Fruit fly (Drosophila melanogaster): ENCODE data around the gene Gr64d.

Gr64d gene

dm6 chr3L:4031762-4032161 lies at the start of gene Gr64d, which contains the start of gene Gr64e:
Gene Gr64d (plus strand): TSS chr3L:4032062.
Gene Gr64e (plus strand): TSS chr3L:4032141.
- no peak for TF ChIP-seq Mio (GFP tag; optimal IDR thresholded peaks at IDR 0.05)
- TF ChIP-seq psq (GFP tag; optimal IDR thresholded peaks at IDR 0.05), result no peak
- no peak for TF ChIP-seq Dif (GFP tag; optimal IDR thresholded peaks at IDR 0.05; ENCODE audit: partially characterized antibody)
- TF ChIP-seq woc (GFP tag; optimal IDR thresholded peaks at IDR 0.05), result no peak
- no peak for TF ChIP-seq dsf (GFP tag; optimal IDR thresholded peaks at IDR 0.05; ENCODE audit: borderline replicate concordance)
- TF ChIP-seq Hnf4 (GFP tag; optimal IDR thresholded peaks at IDR 0.05), result no peak
- no peak for TF ChIP-seq sv (GFP tag; optimal IDR thresholded peaks at IDR 0.05)
- no peak for TF ChIP-seq CG9705 (GFP tag; optimal IDR thresholded peaks at IDR 0.05)
- TF ChIP-seq dmrt93B (GFP tag; optimal IDR thresholded peaks at IDR 0.05), result no peak
- TF ChIP-seq foxo (GFP tag; optimal IDR thresholded peaks at IDR 0.05), result no peak
- no peak for TF ChIP-seq tai (GFP tag; optimal IDR thresholded peaks at IDR 0.05)
- no peak for TF ChIP-seq Jra (GFP tag; optimal IDR thresholded peaks at IDR 0.05)
- no peak for TF ChIP-seq h (GFP tag; optimal IDR thresholded peaks at IDR 0.05)
- no peak for TF ChIP-seq jim (GFP tag; optimal IDR thresholded peaks at IDR 0.05)
- no peak for TF ChIP-seq Myc (optimal IDR thresholded peaks at IDR 0.05)

dm6 chr3L:3983466-3983946 lies 48.4 kb upstream of the Gr64d start, which contains the start of gene scrt:
Gene scrt (plus strand): TSS chr3L:3983896.
- peak in 1 of 2 experiments; percentile 25 for TF ChIP-seq foxo (GFP tag; optimal IDR thresholded peaks at IDR 0.05)
- no peak for TF ChIP-seq CG32264 (GFP tag; optimal IDR thresholded peaks at IDR 0.05)
- no peak for TF ChIP-seq Hnf4 (GFP tag; optimal IDR thresholded peaks at IDR 0.05)
- TF ChIP-seq OdsH (GFP tag; optimal IDR thresholded peaks at IDR 0.05), result no peak
- TF ChIP-seq Hr83 (GFP tag; optimal IDR thresholded peaks at IDR 0.05; ENCODE audit: poor library complexity, severe bottlenecking), result no peak
- peak; percentile 34 for TF ChIP-seq woc (GFP tag; optimal IDR thresholded peaks at IDR 0.05)
- TF ChIP-seq Dif (GFP tag; optimal IDR thresholded peaks at IDR 0.05; ENCODE audit: partially characterized antibody), result peak; percentile 62
- TF ChIP-seq sage (GFP tag; optimal IDR thresholded peaks at IDR 0.05), result no peak
- no peak for TF ChIP-seq tai (GFP tag; optimal IDR thresholded peaks at IDR 0.05)
- no peak for TF ChIP-seq Hr78 (GFP tag; optimal IDR thresholded peaks at IDR 0.05)
- no peak for TF ChIP-seq rgr (GFP tag; optimal IDR thresholded peaks at IDR 0.05)
- TF ChIP-seq ey (GFP tag; optimal IDR thresholded peaks at IDR 0.05), result no peak
- TF ChIP-seq h (GFP tag; optimal IDR thresholded peaks at IDR 0.05), result peak; percentile 4
- peak; percentile 66 for TF ChIP-seq Vsx2 (GFP tag; optimal IDR thresholded peaks at IDR 0.05; ENCODE audit: partially characterized antibody)
- no peak for TF ChIP-seq Sp1 (GFP tag; optimal IDR thresholded peaks at IDR 0.05)
- TF ChIP-seq Rel (GFP tag; optimal IDR thresholded peaks at IDR 0.05), result no peak
- no peak for TF ChIP-seq Rel (tag; optimal IDR thresholded peaks at IDR 0.05)
- no peak for TF ChIP-seq CrebA (GFP tag; optimal IDR thresholded peaks at IDR 0.05; ENCODE audit: borderline replicate concordance)
- TF ChIP-seq Myc (optimal IDR thresholded peaks at IDR 0.05), result no peak
- TF ChIP-seq pan (optimal IDR thresholded peaks at IDR 0.05), result no peak
- no peak for TF ChIP-seq brk (GFP tag; optimal IDR thresholded peaks at IDR 0.05)
- TF ChIP-seq dl (GFP tag; optimal IDR thresholded peaks at IDR 0.05; ENCODE audit: insufficient read depth in 1 of 2, partially characterized antibody in 2 of 2), result peak in 1 of 2 experiments; percentile 33
- TF ChIP-seq br (GFP tag; optimal IDR thresholded peaks at IDR 0.05), result no peak
- TF ChIP-seq sv (GFP tag; optimal IDR thresholded peaks at IDR 0.05), result peak; percentile 53
- TF ChIP-seq Dfd (GFP tag; optimal IDR thresholded peaks at IDR 0.05), result no peak
- no peak for TF ChIP-seq CG9705 (GFP tag; optimal IDR thresholded peaks at IDR 0.05)
- TF ChIP-seq Jra (GFP tag; optimal IDR thresholded peaks at IDR 0.05), result no peak
- TF ChIP-seq dmrt93B (GFP tag; optimal IDR thresholded peaks at IDR 0.05), result no peak
- TF ChIP-seq dsf (GFP tag; optimal IDR thresholded peaks at IDR 0.05; ENCODE audit: borderline replicate concordance), result no peak
- TF ChIP-seq GATAd (GFP tag; optimal IDR thresholded peaks at IDR 0.05), result no peak
- no peak for TF ChIP-seq Abd-B (GFP tag; optimal IDR thresholded peaks at IDR 0.05)
- no peak for TF ChIP-seq jim (GFP tag; optimal IDR thresholded peaks at IDR 0.05)
- TF ChIP-seq HLH106 (tag; optimal IDR thresholded peaks at IDR 0.05), result peak; percentile 15

- TF ChIP-seq lola (GFP tag; optimal IDR thresholded peaks at IDR 0.05) (no peak), rgr (GFP tag; optimal IDR thresholded peaks at IDR 0.05) (no peak), CG9705 (GFP tag; optimal IDR thresholded peaks at IDR 0.05) (no peak), HLH106 (tag; optimal IDR thresholded peaks at IDR 0.05) (no peak), dsf (GFP tag; optimal IDR thresholded peaks at IDR 0.05; ENCODE audit: borderline replicate concordance) (no peak), pan (optimal IDR thresholded peaks at IDR 0.05) (no peak), h (GFP tag; optimal IDR thresholded peaks at IDR 0.05) (no peak), Sp1 (GFP tag; optimal IDR thresholded peaks at IDR 0.05) (no peak), GATAd (GFP tag; optimal IDR thresholded peaks at IDR 0.05) (no peak)
These were observed 36.3 kb upstream of the Gr64d start for dm6 chr3L:3995554-3995953.

Measured in whole organism, wandering third instar larva.